Worm (Caenorhabditis elegans): ENCODE measurements around the gene C34B4.3.
A peak's percentile ranks its signal among the peaks of the same experiment; 100 is the strongest.

Gene C34B4.3

DNA sequence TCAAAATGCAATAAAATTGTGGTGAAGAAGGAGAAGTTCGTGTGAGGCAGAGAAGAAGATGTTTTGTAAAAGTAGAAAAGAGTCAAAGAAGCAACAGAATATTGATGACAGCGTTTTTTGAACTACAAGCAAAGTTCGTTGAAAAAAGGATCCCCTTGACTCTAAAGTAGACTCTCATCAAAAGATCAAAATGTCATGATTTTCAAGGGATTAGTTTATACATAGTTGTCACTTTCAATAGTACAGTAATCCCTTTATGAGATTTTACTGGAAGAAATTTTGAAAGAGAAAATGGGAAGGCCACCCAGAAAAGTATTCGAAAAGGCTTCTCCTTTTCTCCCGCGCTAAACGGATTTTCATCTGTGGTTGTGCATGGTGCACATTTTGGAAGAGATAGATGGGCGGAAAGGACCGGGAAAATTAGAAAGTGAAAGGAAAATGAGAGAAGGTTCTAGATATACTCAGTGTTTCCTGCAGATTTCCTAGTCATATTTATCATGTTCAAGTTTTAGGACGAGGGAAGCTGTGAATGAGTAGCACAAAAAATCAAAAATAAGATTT is 42.1 kb upstream of the C34B4.3 start:
- no peak for TF ChIP-seq nhr-76 (tag; optimal IDR thresholded peaks at IDR 0.05)
- TF ChIP-seq ces-1 (GFP tag; optimal IDR thresholded peaks at IDR 0.05) = peak; percentile 97
- no peak for TF ChIP-seq flh-1 (GFP tag; optimal IDR thresholded peaks at IDR 0.05)
- no peak for TF ChIP-seq drap-1 (GFP tag; optimal IDR thresholded peaks at IDR 0.05)

DNA sequence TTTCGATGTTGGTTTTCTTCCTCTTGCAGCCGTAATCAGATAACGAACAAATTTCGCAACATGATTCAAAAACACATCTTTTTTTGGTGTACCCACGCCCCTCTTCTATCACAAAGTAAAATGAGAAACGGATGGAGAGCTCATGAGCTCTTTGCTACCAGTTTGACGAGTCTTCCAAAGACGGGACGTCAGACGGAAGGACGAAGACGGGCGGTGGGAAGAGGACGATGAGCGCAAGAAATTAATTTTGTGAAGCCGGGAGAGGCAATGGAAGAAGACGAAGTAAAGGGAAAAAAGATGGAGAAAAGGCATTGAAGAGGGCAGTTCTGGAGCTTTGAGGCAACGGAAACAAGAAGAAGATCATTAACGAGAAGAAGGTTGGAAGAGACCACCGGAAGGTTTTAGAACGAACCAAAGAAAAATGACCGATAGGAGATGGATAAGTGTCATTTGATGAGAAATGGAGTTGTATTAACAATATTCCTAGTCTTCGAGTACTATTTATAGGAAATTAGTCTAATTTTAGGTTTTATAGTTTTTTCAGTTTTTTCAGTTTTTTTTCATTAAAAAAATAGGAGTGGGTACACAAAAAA is 40.7 kb upstream of the C34B4.3 start:
- no peak for TF ChIP-seq snpc-4 (tag; optimal IDR thresholded peaks at IDR 0.05)
- peak; percentile 68 for TF ChIP-seq ces-1 (GFP tag; optimal IDR thresholded peaks at IDR 0.05)
- TF ChIP-seq elt-3 (tag; optimal IDR thresholded peaks at IDR 0.05) = no peak
- no peak for TF ChIP-seq ceh-39 (tag; optimal IDR thresholded peaks at IDR 0.05)

- TF ChIP-seq unc-62 (GFP tag; optimal IDR thresholded peaks at IDR 0.05) (peak; percentile 89), elt-3 (tag; optimal IDR thresholded peaks at IDR 0.05) (no peak), elt-1 (tag; optimal IDR thresholded peaks at IDR 0.05; ENCODE audit: borderline replicate concordance, insufficient read depth) (peak; percentile 62), ces-1 (GFP tag; optimal IDR thresholded peaks at IDR 0.05) (peak; percentile 96)
Observed at ce11 chrV:13105840-13106429, 35.0 kb upstream of the C34B4.3 start.

- TF ChIP-seq zip-8 (tag; optimal IDR thresholded peaks at IDR 0.05) (no peak), cnd-1 (tag; optimal IDR thresholded peaks at IDR 0.05) (no peak), M03D4.4 (tag; optimal IDR thresholded peaks at IDR 0.05) (no peak), snpc-4 (tag; optimal IDR thresholded peaks at IDR 0.05) (no peak), mep-1 (tag; optimal IDR thresholded peaks at IDR 0.05) (no peak), blmp-1 (tag; optimal IDR thresholded peaks at IDR 0.05) (no peak), hlh-1 (tag; optimal IDR thresholded peaks at IDR 0.05) (no peak), elt-3 (tag; optimal IDR thresholded peaks at IDR 0.05) (no peak), mab-5 (tag; optimal IDR thresholded peaks at IDR 0.05) (no peak), unc-120 (tag; optimal IDR thresholded peaks at IDR 0.05; ENCODE audit: poor library complexity, severe bottlenecking) (no peak), sptf-1 (tag; optimal IDR thresholded peaks at IDR 0.05) (no peak), ceh-39 (tag; optimal IDR thresholded peaks at IDR 0.05) (no peak), lin-13 (tag; optimal IDR thresholded peaks at IDR 0.05) (no peak), nhr-237 (tag; optimal IDR thresholded peaks at IDR 0.05) (no peak), nhr-2 (tag; optimal IDR thresholded peaks at IDR 0.05) (no peak), nhr-12 (tag; optimal IDR thresholded peaks at IDR 0.05) (no peak), bed-3 (GFP tag; optimal IDR thresholded peaks at IDR 0.05) (no peak), pha-4 (tag; optimal IDR thresholded peaks at IDR 0.05) (no peak), unc-62 (GFP tag; optimal IDR thresholded peaks at IDR 0.05) (no peak), sem-2 (GFP tag; optimal IDR thresholded peaks at IDR 0.05) (no peak)
Observed at ce11 chrV:13095654-13096053, 24.7 kb upstream of the C34B4.3 start, which contains the start of gene C34B4.5. C34B4.5 (plus strand) TSS chrV:13095954.

DNA sequence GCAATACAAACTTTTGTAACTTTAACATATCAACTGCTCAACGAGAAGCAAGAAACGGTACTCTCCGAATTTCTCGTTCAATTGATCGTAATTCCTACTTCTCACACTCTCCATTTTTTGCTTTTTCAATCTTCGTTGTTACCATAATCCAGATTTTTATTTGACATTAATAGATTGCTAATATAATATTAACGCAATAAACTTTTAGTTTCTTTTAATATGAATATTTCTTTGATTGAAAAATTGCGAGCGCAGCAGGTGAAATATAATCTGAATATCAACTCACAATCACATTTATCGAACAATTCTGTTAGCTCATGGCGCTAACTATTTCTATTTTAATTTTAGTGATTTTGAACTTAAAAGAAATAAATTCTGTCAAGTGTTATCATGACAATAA is 21.4 kb upstream of the C34B4.3 start, which contains the start of gene lurp-4:
TSS of gene lurp-4 (plus strand) at position 301 of the 400 bp plus-strand sequence.
- no peak for TF ChIP-seq drap-1 (GFP tag; optimal IDR thresholded peaks at IDR 0.05)
- no peak for TF ChIP-seq elt-3 (tag; optimal IDR thresholded peaks at IDR 0.05)
- no peak for TF ChIP-seq pha-4 (tag; optimal IDR thresholded peaks at IDR 0.05)

DNA sequence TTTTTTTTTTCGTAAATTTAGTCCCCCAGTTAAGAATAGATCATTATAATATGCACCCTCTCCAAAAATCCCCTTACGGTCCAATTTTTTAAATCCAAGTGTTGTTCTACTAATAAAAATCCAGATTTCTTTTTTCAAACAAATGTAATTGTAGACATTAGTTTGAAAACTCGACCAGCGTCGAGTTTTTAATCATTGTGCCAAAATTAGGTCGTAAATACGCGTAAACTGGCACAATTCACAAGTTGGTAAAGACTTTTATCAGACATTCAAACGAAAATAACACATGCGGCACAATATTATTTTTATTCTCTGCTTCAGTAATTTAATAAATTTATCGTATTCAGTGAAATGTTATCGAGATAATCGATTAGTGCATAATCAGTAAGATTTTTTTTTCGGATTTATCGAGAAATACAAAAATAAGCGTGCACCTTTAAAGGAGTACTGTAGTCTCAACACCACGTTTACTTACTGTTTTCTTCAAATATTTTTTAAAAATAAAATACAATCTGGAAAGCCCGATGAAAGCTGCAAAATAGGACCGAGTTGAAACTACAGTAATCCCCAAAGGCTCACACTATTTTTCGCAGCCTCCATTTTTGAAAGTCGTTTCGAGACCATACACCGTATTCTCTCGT is 19.3 kb upstream of the C34B4.3 start, which contains the start of gene C34B4.4:
TSS of gene C34B4.4 (plus strand) at position 276 of the 641 bp plus-strand sequence.
- TF ChIP-seq mls-2 (tag; optimal IDR thresholded peaks at IDR 0.05) = no peak
- TF ChIP-seq zip-8 (tag; optimal IDR thresholded peaks at IDR 0.05) = no peak
- TF ChIP-seq nhr-237 (tag; optimal IDR thresholded peaks at IDR 0.05) = no peak
- no peak for TF ChIP-seq flh-1 (GFP tag; optimal IDR thresholded peaks at IDR 0.05)
